Worm (Caenorhabditis elegans) whole organism, early embryonic: Measurements from ENCODE around the gene C50F4.9.

Experiments
- B0310.2 ChIP-seq: sonication (generic microtip); optimal IDR thresholded peaks from 2 replicates; lab custom pipeline; 2016; ENCODE audit warnings: mild to moderate bottlenecking, missing genetic modification characterization, missing compliant biosample characterization
- F13C5.2 ChIP-seq: sonication (generic microtip); optimal IDR thresholded peaks from 2 replicates; lab custom pipeline; 2017; ENCODE audit warnings: mild to moderate bottlenecking, missing genetic modification characterization, inconsistent platforms, missing compliant biosample characterization
- aly-1 ChIP-seq: sonication (generic microtip); optimal IDR thresholded peaks from 2 replicates; lab custom pipeline; 2016; ENCODE audit warnings: missing genetic modification characterization, missing compliant biosample characterization
- ama-1 ChIP-seq: fragments of 150-350 bp; optimal IDR thresholded peaks from 2 replicates; lab custom pipeline; 2014
- ceh-13 ChIP-seq: fragments of 200-800 bp; sonication (Bioruptor generic); optimal IDR thresholded peaks from 2 replicates; lab custom pipeline; 2018; ENCODE audit warnings: mild to moderate bottlenecking, missing genetic modification characterization, missing compliant biosample characterization
- ceh-36 ChIP-seq: sonication (generic microtip); optimal IDR thresholded peaks from 2 replicates; lab custom pipeline; 2016; ENCODE audit warnings: missing genetic modification characterization, inconsistent platforms, missing compliant biosample characterization
- ets-7 ChIP-seq: sonication (generic microtip); optimal IDR thresholded peaks from 2 replicates; lab custom pipeline; 2016; ENCODE audit warnings: missing genotype, missing genetic modification characterization, missing compliant biosample characterization
- flt-1 ChIP-seq: fragments of 200-800 bp; sonication (Bioruptor generic); IDR thresholded peaks from 2 replicates; pipeline ENCODE4 v1.3.6; 2022; ENCODE audit warnings: missing genetic modification characterization, missing compliant biosample characterization
- hmbx-1 ChIP-seq: sonication (generic microtip); optimal IDR thresholded peaks from 2 replicates; lab custom pipeline; 2016; ENCODE audit warnings: mild to moderate bottlenecking, missing genetic modification characterization, missing compliant biosample characterization
- hmg-4 ChIP-seq: fragments of 200-800 bp; sonication (Bioruptor generic); optimal IDR thresholded peaks from 2 replicates; lab custom pipeline; 2018; ENCODE audit warnings: mild to moderate bottlenecking, missing genetic modification characterization, missing compliant biosample characterization
- hnd-1 ChIP-seq: sonication (generic microtip); optimal IDR thresholded peaks from 2 replicates; lab custom pipeline; 2016; ENCODE audit warnings: missing genetic modification characterization, missing compliant biosample characterization
- pes-1 ChIP-seq: fragments of 200-800 bp; sonication (Bioruptor generic); IDR thresholded peaks from 2 replicates; pipeline ENCODE4 v1.3.6; 2022; ENCODE audit warnings: missing genetic modification reagents, missing genetic modification characterization, missing compliant biosample characterization
- scrt-1 ChIP-seq: fragments of 200-800 bp; sonication (Bioruptor generic); IDR thresholded peaks from 2 replicates; pipeline ENCODE4 v1.3.6; 2022; ENCODE audit warnings: missing genetic modification characterization, missing compliant biosample characterization
- sea-1 ChIP-seq: fragments of 200-800 bp; sonication (Bioruptor generic); conservative IDR thresholded peaks from 2 replicates; pipeline ENCODE4 v1.3.6; 2022; ENCODE audit warnings: missing genetic modification characterization, missing compliant biosample characterization
- tbx-11 ChIP-seq: fragments of 200-800 bp; sonication (Bioruptor generic); IDR thresholded peaks from 2 replicates; pipeline ENCODE4 v1.3.6; 2022; ENCODE audit warnings: missing genetic modification characterization, missing compliant biosample characterization
- tbx-37 ChIP-seq: fragments of 200-800 bp; sonication (Bioruptor generic); conservative IDR thresholded peaks from 2 replicates; pipeline ENCODE4 v1.3.6; 2022; ENCODE audit warnings: missing genetic modification reagents, missing genetic modification characterization, missing compliant biosample characterization
- tra-4 ChIP-seq: sonication (generic microtip); optimal IDR thresholded peaks from 2 replicates; lab custom pipeline; 2017; ENCODE audit warnings: missing genetic modification characterization, missing compliant biosample characterization

The C50F4.9 gene

ce11 chrV:9516280-9516679 is 7.7 kb downstream of the C50F4.9 start:
- no peak for TF ChIP-seq ceh-36 (tag; lab: Kevin White, UChicago)
- no peak for TF ChIP-seq tbx-11

- no peak for TF ChIP-seq hmbx-1 (tag; lab: Kevin White, UChicago)
- TF ChIP-seq scrt-1 (GFP tag; lab: Robert Waterston, UW): no peak
- no peak for TF ChIP-seq ceh-13 (GFP tag; lab: Kevin White, UChicago)
- no peak for TF ChIP-seq pes-1 (GFP tag; lab: Robert Waterston, UW)
- TF ChIP-seq ets-7 (tag; lab: Kevin White, UChicago): no peak
- no peak for TF ChIP-seq F13C5.2 (tag; lab: Kevin White, UChicago)
- TF ChIP-seq B0310.2 (tag; lab: Kevin White, UChicago): no peak
- TF ChIP-seq ama-1 (lab: Kevin White, UChicago): no peak
- TF ChIP-seq aly-1: no peak
- TF ChIP-seq tbx-37 (GFP tag; lab: Robert Waterston, UW): no peak
- no peak for TF ChIP-seq ceh-36 (tag; lab: Kevin White, UChicago)
- TF ChIP-seq tbx-11: no peak
- TF ChIP-seq flt-1: no peak
- TF ChIP-seq hmg-4 (GFP tag; lab: Kevin White, UChicago): no peak
- TF ChIP-seq hnd-1 (tag; lab: Kevin White, UChicago): no peak
- no peak for TF ChIP-seq tra-4 (tag; lab: Kevin White, UChicago)
- no peak for TF ChIP-seq sea-1 (GFP tag; lab: Robert Waterston, UW)
Observed at ce11 chrV:9513590-9513989, 10.4 kb downstream of the C50F4.9 start, which contains the start of gene eif-2Bdelta. Gene eif-2Bdelta (plus strand): TSS chrV:9513824.

ce11 chrV:9509597-9509996 is 14.4 kb downstream of the C50F4.9 start:
- TF ChIP-seq pes-1 (GFP tag; lab: Robert Waterston, UW) (no peak), ama-1 (lab: Kevin White, UChicago) (no peak), tbx-11 (no peak), ceh-36 (tag; lab: Kevin White, UChicago) (no peak), hnd-1 (tag; lab: Kevin White, UChicago) (no peak), tbx-37 (GFP tag; lab: Robert Waterston, UW) (no peak), ceh-13 (GFP tag; lab: Kevin White, UChicago) (no peak), ets-7 (tag; lab: Kevin White, UChicago) (no peak)

DNA sequence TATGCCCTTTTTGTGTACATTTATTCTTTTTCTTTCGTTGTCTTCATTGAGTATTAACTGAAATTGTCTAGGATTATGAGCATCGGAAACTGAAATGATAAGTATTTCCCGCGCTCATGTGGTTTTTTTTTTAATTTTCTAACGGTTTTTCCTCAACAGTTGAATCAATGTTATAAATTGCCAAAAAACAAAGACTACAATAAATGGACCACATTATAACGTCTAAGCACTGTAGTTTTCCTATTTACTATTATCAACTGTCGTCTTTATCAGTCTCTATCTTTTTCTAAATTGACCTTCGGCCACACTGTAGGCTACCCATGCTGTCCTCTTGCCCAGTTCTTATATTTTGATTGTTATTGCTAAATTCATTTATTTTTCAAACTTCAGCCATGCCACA is 16.3 kb downstream of the C50F4.9 start, which contains the start of gene acs-14:
Gene acs-14 (plus strand): TSS at position 391 of the 400 bp plus-strand sequence.
- TF ChIP-seq pes-1 (GFP tag; lab: Robert Waterston, UW) (no peak), hnd-1 (tag; lab: Kevin White, UChicago) (no peak), B0310.2 (tag; lab: Kevin White, UChicago) (no peak), hmbx-1 (tag; lab: Kevin White, UChicago) (no peak), aly-1 (no peak), ets-7 (tag; lab: Kevin White, UChicago) (no peak), ama-1 (lab: Kevin White, UChicago) (no peak), scrt-1 (GFP tag; lab: Robert Waterston, UW) (no peak), hmg-4 (GFP tag; lab: Kevin White, UChicago) (no peak), tbx-11 (no peak), ceh-13 (GFP tag; lab: Kevin White, UChicago) (no peak), F13C5.2 (tag; lab: Kevin White, UChicago) (no peak), ceh-36 (tag; lab: Kevin White, UChicago) (no peak), flt-1 (no peak), sea-1 (GFP tag; lab: Robert Waterston, UW) (no peak), tra-4 (tag; lab: Kevin White, UChicago) (no peak), tbx-37 (GFP tag; lab: Robert Waterston, UW) (no peak)

DNA sequence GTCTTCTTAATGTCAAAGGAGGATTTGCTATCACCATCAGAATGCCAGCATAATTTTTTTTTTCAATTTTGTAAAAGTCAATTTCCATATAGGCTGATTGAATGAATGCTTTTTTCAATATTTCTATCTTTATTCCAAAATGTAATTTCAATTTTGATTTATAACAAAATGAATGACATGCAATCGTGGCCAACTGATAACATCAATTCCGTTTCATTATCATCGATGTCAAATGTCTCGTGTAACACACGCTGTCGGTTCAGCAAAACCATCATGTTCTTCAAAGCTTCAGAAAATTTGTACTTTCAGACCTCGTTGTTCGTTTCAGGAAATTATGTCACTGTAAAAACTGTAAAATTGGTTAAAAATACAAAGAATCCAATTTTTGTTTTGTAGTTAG is 17.1 kb downstream of the C50F4.9 start:
- TF ChIP-seq sea-1 (GFP tag; lab: Robert Waterston, UW): no peak
- no peak for TF ChIP-seq tbx-37 (GFP tag; lab: Robert Waterston, UW)
- no peak for TF ChIP-seq B0310.2 (tag; lab: Kevin White, UChicago)
- TF ChIP-seq hmg-4 (GFP tag; lab: Kevin White, UChicago): no peak
- TF ChIP-seq tbx-11: no peak
- no peak for TF ChIP-seq hmbx-1 (tag; lab: Kevin White, UChicago)
- TF ChIP-seq ceh-36 (tag; lab: Kevin White, UChicago): no peak
- no peak for TF ChIP-seq flt-1
- TF ChIP-seq F13C5.2 (tag; lab: Kevin White, UChicago): no peak
- TF ChIP-seq tra-4 (tag; lab: Kevin White, UChicago): no peak
- TF ChIP-seq ama-1 (lab: Kevin White, UChicago): no peak
- TF ChIP-seq scrt-1 (GFP tag; lab: Robert Waterston, UW): no peak
- no peak for TF ChIP-seq hnd-1 (tag; lab: Kevin White, UChicago)
- TF ChIP-seq pes-1 (GFP tag; lab: Robert Waterston, UW): no peak
- no peak for TF ChIP-seq ceh-13 (GFP tag; lab: Kevin White, UChicago)

DNA sequence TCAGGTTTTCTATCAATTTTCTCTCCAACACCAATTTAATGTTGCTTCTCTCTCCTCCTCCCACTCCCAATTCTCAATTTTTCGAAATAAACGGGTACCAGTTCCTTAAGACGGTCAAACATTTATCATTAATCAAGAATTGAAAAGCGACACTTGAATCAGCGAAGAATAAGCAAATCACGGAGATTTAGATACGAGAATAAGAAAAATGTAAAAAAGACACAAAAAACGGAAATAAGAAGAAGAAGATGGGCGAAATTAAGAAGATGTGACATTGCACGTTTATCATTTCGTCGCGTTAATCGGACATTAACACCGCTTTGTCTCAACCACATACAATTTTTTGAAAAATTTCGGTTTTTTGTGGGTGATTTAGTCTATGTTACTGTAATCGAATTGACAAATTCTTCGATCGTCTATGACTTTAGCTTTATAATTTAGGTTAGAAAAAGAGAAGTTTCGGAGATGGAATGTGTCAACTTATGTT is 19.5 kb downstream of the C50F4.9 start, which contains the start of gene haao-1:
Gene haao-1 (plus strand): TSS at position 437 of the 487 bp plus-strand sequence.
- TF ChIP-seq scrt-1 (GFP tag; lab: Robert Waterston, UW): no peak
- TF ChIP-seq aly-1: no peak
- no peak for TF ChIP-seq F13C5.2 (tag; lab: Kevin White, UChicago)
- no peak for TF ChIP-seq ceh-36 (tag; lab: Kevin White, UChicago)
- no peak for TF ChIP-seq hmbx-1 (tag; lab: Kevin White, UChicago)
- TF ChIP-seq hnd-1 (tag; lab: Kevin White, UChicago): no peak
- TF ChIP-seq ceh-13 (GFP tag; lab: Kevin White, UChicago): no peak
- no peak for TF ChIP-seq tra-4 (tag; lab: Kevin White, UChicago)
- TF ChIP-seq tbx-11: no peak

- TF ChIP-seq B0310.2 (tag; lab: Kevin White, UChicago) (peak; percentile 93), tbx-11 (peak; percentile 94), pes-1 (GFP tag; lab: Robert Waterston, UW) (no peak; the same call in 1 of the 2 replicates), sea-1 (GFP tag; lab: Robert Waterston, UW) (peak; percentile 96), tbx-37 (GFP tag; lab: Robert Waterston, UW) (peak; percentile 92), F13C5.2 (tag; lab: Kevin White, UChicago) (peak; percentile 91), scrt-1 (GFP tag; lab: Robert Waterston, UW) (peak; percentile 97), tra-4 (tag; lab: Kevin White, UChicago) (peak; percentile 75), ama-1 (lab: Kevin White, UChicago) (no peak), hnd-1 (tag; lab: Kevin White, UChicago) (peak; percentile 87), hmbx-1 (tag; lab: Kevin White, UChicago) (peak; percentile 74), ceh-13 (GFP tag; lab: Kevin White, UChicago) (peak; percentile 84), flt-1 (peak; percentile 96), hmg-4 (GFP tag; lab: Kevin White, UChicago) (peak; percentile 96), ets-7 (tag; lab: Kevin White, UChicago) (peak; percentile 76), ceh-36 (tag; lab: Kevin White, UChicago) (peak; percentile 91), aly-1 (peak; percentile 91)
Observed at ce11 chrV:9503152-9503817, 20.7 kb downstream of the C50F4.9 start.
